In the genomic region with DNA sequence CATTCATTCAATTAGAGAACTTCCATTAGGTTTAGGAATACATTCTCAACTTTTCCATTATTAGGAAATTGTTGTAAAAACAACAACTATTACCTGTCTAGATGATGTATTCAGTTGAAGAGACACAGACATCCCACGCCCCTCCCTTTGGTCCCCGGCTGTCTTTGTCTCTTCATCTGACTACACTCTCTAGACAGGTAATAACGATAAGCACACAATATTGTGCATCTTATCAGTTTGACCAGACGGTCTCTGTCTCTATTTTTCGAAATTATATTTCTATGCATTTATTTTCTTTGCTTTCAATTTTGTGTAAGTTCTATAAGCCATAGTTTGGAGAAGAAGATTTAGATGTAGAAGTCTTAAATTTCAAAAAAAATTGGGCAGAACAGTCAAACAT, we compare ENCODE assay signal across 1 worm cellular context.
TF ChIP-seq lines count a peak whose summit lies in the region.

A gene (plus strand): TSS at position 233 of the 400 bp plus-strand sequence.

TF ChIP-seq in whole organism, L4 larva, 104 proteins besides CTCF, POLR2A, EP300 and RAD21 (continued from another document):
- TF ChIP-seq zfp-3 (GFP tag; conservative IDR thresholded peaks at IDR 0.05; lab: Robert Waterston, UW): no peak
- no peak for TF ChIP-seq nhr-10 (tag; optimal IDR thresholded peaks at IDR 0.05; lab: Kevin White, UChicago)
- TF ChIP-seq lin-39 (tag; optimal IDR thresholded peaks at IDR 0.05; lab: Kevin White, UChicago): no peak
- TF ChIP-seq rbr-2 (tag; optimal IDR thresholded peaks at IDR 0.05; lab: Kevin White, UChicago): no peak
- peak; percentile 57 for TF ChIP-seq nhr-48 (tag; optimal IDR thresholded peaks at IDR 0.05; lab: Kevin White, UChicago)
- TF ChIP-seq fos-1 (tag; optimal IDR thresholded peaks at IDR 0.05; lab: Kevin White, UChicago): no peak
- TF ChIP-seq mdl-1 (tag; optimal IDR thresholded peaks at IDR 0.05; lab: Kevin White, UChicago): no peak
- TF ChIP-seq dmd-6 (GFP tag; IDR thresholded peaks at IDR 0.05; lab: Robert Waterston, UW): peak; percentile 52; the same call in 1 of the 2 replicates
- no peak for TF ChIP-seq dmd-9 (GFP tag; IDR thresholded peaks at IDR 0.05; lab: Robert Waterston, UW)
- no peak for TF ChIP-seq dve-1 (tag; optimal IDR thresholded peaks at IDR 0.05; lab: Kevin White, UChicago; ENCODE audit: insufficient read depth)
- no peak for TF ChIP-seq unc-62 (GFP tag; optimal IDR thresholded peaks at IDR 0.05 in 1 of 2; lab: Kevin White, UChicago)
- TF ChIP-seq unc-62 (tag; optimal IDR thresholded peaks at IDR 0.05; lab: Kevin White, UChicago): no peak
- no peak for TF ChIP-seq ama-1 (optimal IDR thresholded peaks at IDR 0.05; lab: Kevin White, UChicago)
- TF ChIP-seq hlh-11 (tag; optimal IDR thresholded peaks at IDR 0.05; lab: Kevin White, UChicago): peak; percentile 74
- no peak for TF ChIP-seq snpc-4 (tag; optimal IDR thresholded peaks at IDR 0.05; lab: Kevin White, UChicago)
- TF ChIP-seq zfp-2 (tag; optimal IDR thresholded peaks at IDR 0.05; lab: Kevin White, UChicago): no peak
- TF ChIP-seq F37D6.2 (tag; optimal IDR thresholded peaks at IDR 0.05; lab: Kevin White, UChicago): no peak
- TF ChIP-seq snpc-1.2 (GFP tag; IDR thresholded peaks at IDR 0.05; lab: Robert Waterston, UW): no peak
- no peak for TF ChIP-seq unc-39 (tag; optimal IDR thresholded peaks at IDR 0.05; lab: Kevin White, UChicago)
- no peak for TF ChIP-seq mxl-3 (GFP tag; optimal IDR thresholded peaks at IDR 0.05; lab: Kevin White, UChicago)
- TF ChIP-seq tag-97 (GFP tag; IDR thresholded peaks at IDR 0.05; lab: Robert Waterston, UW): no peak
- no peak for TF ChIP-seq hlh-30 (tag; optimal IDR thresholded peaks at IDR 0.05; lab: Kevin White, UChicago; ENCODE audit: insufficient read depth)
- TF ChIP-seq nhr-11 (tag; optimal IDR thresholded peaks at IDR 0.05; lab: Kevin White, UChicago): no peak
- TF ChIP-seq ceh-62 (tag; optimal IDR thresholded peaks at IDR 0.05; lab: Kevin White, UChicago): no peak
- TF ChIP-seq ztf-7 (tag; optimal IDR thresholded peaks at IDR 0.05; lab: Kevin White, UChicago): no peak
- TF ChIP-seq lin-1 (GFP tag; IDR thresholded peaks at IDR 0.05; lab: Robert Waterston, UW): no peak
